Fruit fly (Drosophila melanogaster) S2 (cell line): Measurements from ENCODE around the gene CG13454.

Experiments
- CG8478 ChIP-seq: fragments of >200 bp; optimal IDR thresholded peaks from 2 replicates; lab custom pipeline; 2018
- CTCF ChIP-seq, 2 experiments: fragments of >200 bp; optimal IDR thresholded peaks; 2 replicates each; lab custom pipeline; 2018

DNA sequence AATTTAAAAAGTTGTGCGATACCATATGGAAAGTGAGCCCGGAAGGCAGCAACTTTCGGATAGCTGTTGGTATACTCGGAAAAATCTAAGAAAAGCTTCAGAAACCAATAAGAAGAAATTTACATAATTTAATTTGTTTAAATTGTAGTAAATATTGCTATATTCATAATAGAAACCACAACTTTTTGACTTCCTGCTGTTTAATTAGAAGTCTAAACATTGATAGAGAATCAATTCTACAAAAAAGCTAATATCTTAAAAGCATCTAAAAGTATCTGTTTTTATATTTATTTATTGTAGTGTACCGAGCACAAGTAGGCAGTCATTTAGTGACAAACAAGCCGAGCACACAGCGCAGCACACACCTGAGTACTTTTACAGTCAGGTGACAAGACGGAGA is 20.6 kb downstream of the CG13454 start, which contains the start of gene CG13455:
- TF ChIP-seq CG8478 (lab: Kevin White, UChicago) (no peak), CTCF (optimal IDR thresholded peaks at IDR 0.05; lab: Kevin White, UChicago) (no peak)
